Worm (Caenorhabditis elegans): ENCODE data around the gene H13N06.7.

- TF ChIP-seq ztf-22 (GFP tag; optimal IDR thresholded peaks at IDR 0.05) (no peak), unc-130 (GFP tag; optimal IDR thresholded peaks at IDR 0.05) (no peak), sdz-38 (tag; optimal IDR thresholded peaks at IDR 0.05) (no peak)
Observed at ce11 chrX:15507830-15508347, 5.0 kb downstream of the H13N06.7 start, which contains the start of gene zipt-7.2.
